Worm (Caenorhabditis elegans): ENCODE results near the gene pgp-12.

DNA sequence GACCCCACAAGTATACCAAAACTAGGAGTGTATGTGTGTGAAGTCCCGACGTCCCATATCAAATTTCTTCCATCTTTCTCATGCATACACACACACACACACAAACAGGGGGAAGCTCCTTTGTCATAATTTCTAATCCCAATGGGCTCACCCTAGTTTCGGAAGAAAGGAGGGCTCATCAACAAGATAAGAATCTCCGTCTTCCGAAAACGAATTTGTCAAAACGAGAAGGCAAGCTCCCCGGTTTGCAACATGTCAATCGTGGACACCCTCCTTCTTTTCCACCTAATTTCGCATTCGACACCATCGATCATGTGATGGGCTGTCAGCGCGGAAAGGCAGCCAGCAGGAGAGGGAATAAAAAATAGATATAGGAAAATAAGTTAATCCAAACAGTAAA is 41.3 kb upstream of the pgp-12 start:
- no peak for TF ChIP-seq lin-13 (tag; optimal IDR thresholded peaks at IDR 0.05)
- TF ChIP-seq lin-32 (GFP tag; optimal IDR thresholded peaks at IDR 0.05) = no peak
- TF ChIP-seq snpc-4 (tag; optimal IDR thresholded peaks at IDR 0.05) = no peak
- TF ChIP-seq nhr-76 (tag; optimal IDR thresholded peaks at IDR 0.05) = no peak
